Fruit fly (Drosophila melanogaster) whole organism, embryonic: ENCODE results near the gene CG17652.

Source experiments
- CG11398 ChIP-seq: fragments of 200-800 bp; sonication (Bioruptor generic); optimal IDR thresholded peaks from 2 replicates; lab custom pipeline; 2016; ENCODE audit warnings: missing biosample characterization, missing genetic modification characterization
- gsb-n ChIP-seq: fragments of 200-800 bp; sonication (Bioruptor generic); optimal IDR thresholded peaks from 3 replicates; lab custom pipeline; 2018; ENCODE audit warnings: missing biosample characterization, mild to moderate bottlenecking, missing genetic modification characterization

DNA sequence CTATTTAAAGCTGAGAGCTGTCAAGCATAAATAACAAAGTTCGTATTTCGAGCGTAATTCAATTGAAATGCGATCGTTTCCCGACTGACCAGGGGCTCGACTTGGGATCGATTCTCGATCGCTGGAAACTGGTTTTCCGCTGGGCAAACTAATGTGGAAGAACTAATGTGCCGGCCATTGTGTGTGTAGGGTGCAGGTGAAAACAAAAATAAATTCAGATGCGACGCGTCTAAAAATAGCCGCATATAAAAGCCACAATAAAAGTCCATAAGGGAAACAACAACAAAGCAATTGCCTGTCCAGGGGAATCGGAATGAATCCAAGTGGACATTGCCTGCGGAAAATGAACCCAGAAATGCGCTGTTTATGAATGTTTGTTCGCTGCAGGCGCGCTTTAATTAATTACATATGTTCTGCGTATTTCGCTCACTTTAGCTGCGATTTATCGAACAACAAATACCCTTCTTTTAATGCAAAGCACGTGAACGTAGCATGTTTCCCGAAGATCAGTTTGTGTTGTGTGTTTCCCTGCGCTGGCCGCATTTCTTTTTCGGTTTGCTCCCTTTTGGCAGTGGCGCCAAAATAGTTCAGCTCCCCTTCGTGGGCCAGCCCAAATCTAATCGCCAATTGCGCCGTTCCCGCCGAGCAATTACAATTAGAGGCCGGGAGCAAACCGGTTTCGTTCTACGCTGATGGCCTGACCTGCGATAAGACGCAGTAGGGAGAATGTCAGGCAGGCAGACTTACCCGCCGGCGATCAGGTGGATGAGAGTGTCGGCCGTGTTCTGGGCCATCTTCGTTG lies 8.8 kb downstream of the CG17652 start:
- TF ChIP-seq CG11398 (GFP tag; lab: Kevin White, UChicago): no peak
- TF ChIP-seq gsb-n (tag; lab: Kevin White, UChicago): peak; percentile 2
